Worm (Caenorhabditis elegans) whole organism, L3 larva: ENCODE measurements around the gene cdc-50.B.
A peak's percentile ranks its signal among the peaks of the same experiment; 100 is the strongest.

Experiments used
- R02D3.7 ChIP-seq: fragments of 150-350 bp; optimal IDR thresholded peaks from 2 replicates; lab custom pipeline; 2014; ENCODE audit warnings: missing biosample characterization, missing genetic modification characterization
- aly-2 ChIP-seq: fragments of 150-350 bp; optimal IDR thresholded peaks from 2 replicates; lab custom pipeline; 2014; ENCODE audit warnings: missing biosample characterization, missing genetic modification characterization
- ceh-28 ChIP-seq: fragments of 150-350 bp; optimal IDR thresholded peaks from 2 replicates; lab custom pipeline; 2014; ENCODE audit warnings: missing biosample characterization, missing genetic modification reagents, missing genetic modification characterization
- ceh-82 ChIP-seq: fragments of 150-350 bp; optimal IDR thresholded peaks from 2 replicates; lab custom pipeline; 2014; ENCODE audit warnings: missing biosample characterization, missing genetic modification characterization
- ceh-9 ChIP-seq: sonication (generic microtip); optimal IDR thresholded peaks from 2 replicates; lab custom pipeline; 2018; ENCODE audit warnings: missing biosample characterization, missing genetic modification characterization
- daf-12 ChIP-seq: fragments of 150-350 bp; optimal IDR thresholded peaks from 2 replicates; lab custom pipeline; 2014; ENCODE audit warnings: missing biosample characterization, missing genetic modification reagents, missing genetic modification characterization
- egl-27 ChIP-seq: sonication (generic microtip); optimal IDR thresholded peaks from 4 replicates; lab custom pipeline; 2017; ENCODE audit warnings: missing biosample characterization, missing genetic modification reagents, missing genetic modification characterization
- egl-5 ChIP-seq: fragments of 150-350 bp; optimal IDR thresholded peaks from 2 replicates; lab custom pipeline; 2017; ENCODE audit warnings: missing biosample characterization, missing genetic modification reagents, missing genetic modification characterization, inconsistent platforms
- elt-1 ChIP-seq: fragments of 150-350 bp; optimal IDR thresholded peaks from 2 replicates; lab custom pipeline; 2014; ENCODE audit warnings: missing biosample characterization, missing genetic modification characterization
- elt-2 ChIP-seq: sonication (generic microtip); optimal IDR thresholded peaks from 2 replicates; lab custom pipeline; 2016; ENCODE audit warnings: missing genetic modification reagents, mild to moderate bottlenecking, missing genetic modification characterization, missing compliant biosample characterization
- elt-3 ChIP-seq, 3 experiments: fragments of 150-350 bp in 1 of 3; sonication (generic microtip) in 2 of 3; optimal IDR thresholded peaks; 2 replicates in 2 of 3; 4 replicates in 1 of 3; lab custom pipeline; 2014 to 2017; ENCODE audit warnings: missing biosample characterization in 3 of 3, missing genetic modification characterization in 3 of 3
- eor-1 ChIP-seq, 2 experiments: fragments of 150-350 bp; optimal IDR thresholded peaks; 2 replicates each; lab custom pipeline; 2014 to 2018; ENCODE audit warnings: missing biosample characterization in 2 of 2, missing genetic modification characterization in 2 of 2
- fkh-10 ChIP-seq: sonication (generic microtip); optimal IDR thresholded peaks from 2 replicates; lab custom pipeline; 2017; ENCODE audit warnings: missing biosample characterization, missing genetic modification reagents, missing genetic modification characterization
- fkh-2 ChIP-seq: fragments of 150-350 bp; optimal IDR thresholded peaks from 2 replicates; lab custom pipeline; 2014; ENCODE audit warnings: missing biosample characterization, missing genetic modification reagents, missing genetic modification characterization
- fos-1 ChIP-seq: fragments of 150-350 bp; optimal IDR thresholded peaks from 2 replicates; lab custom pipeline; 2014; ENCODE audit warnings: missing biosample characterization, missing genetic modification characterization
- hmg-11 ChIP-seq: sonication (generic microtip); optimal IDR thresholded peaks from 2 replicates; lab custom pipeline; 2016; ENCODE audit warnings: missing genetic modification characterization, missing compliant biosample characterization
- lin-15B ChIP-seq: fragments of 150-350 bp; optimal IDR thresholded peaks from 2 replicates; lab custom pipeline; 2014; ENCODE audit warnings: missing biosample characterization, missing genetic modification characterization
- lin-39 ChIP-seq: fragments of 150-350 bp; optimal IDR thresholded peaks from 2 replicates; lab custom pipeline; 2018; ENCODE audit warnings: missing biosample characterization, missing genetic modification reagents, missing genetic modification characterization
- lsy-12 ChIP-seq: sonication (generic microtip); optimal IDR thresholded peaks from 2 replicates; lab custom pipeline; 2016; ENCODE audit warnings: mild to moderate bottlenecking, missing genetic modification characterization, missing compliant biosample characterization
- mdl-1 ChIP-seq: fragments of 150-350 bp; optimal IDR thresholded peaks from 2 replicates; lab custom pipeline; 2014; ENCODE audit warnings: missing biosample characterization, missing genetic modification characterization
- mml-1 ChIP-seq: fragments of 150-350 bp; sonication (generic microtip); optimal IDR thresholded peaks from 3 replicates; lab custom pipeline; 2014; ENCODE audit warnings: missing biosample characterization, missing genetic modification characterization
- nfya-1 ChIP-seq: sonication (generic microtip); optimal IDR thresholded peaks from 2 replicates; lab custom pipeline; 2017; ENCODE audit warnings: missing genetic modification characterization, mild to moderate bottlenecking, missing compliant biosample characterization, antibody characterized with exemption, moderate library complexity; ENCODE audit not compliant: insufficient read depth
- nhr-11 ChIP-seq: fragments of 150-350 bp; optimal IDR thresholded peaks from 2 replicates; lab custom pipeline; 2014; ENCODE audit warnings: missing biosample characterization, missing genetic modification characterization
- nhr-12 ChIP-seq: fragments of 150-350 bp; optimal IDR thresholded peaks from 2 replicates; lab custom pipeline; 2014; ENCODE audit warnings: missing biosample characterization, missing genetic modification characterization
- nhr-23 ChIP-seq: fragments of 150-350 bp; optimal IDR thresholded peaks from 2 replicates; lab custom pipeline; 2014; ENCODE audit warnings: missing biosample characterization, missing genetic modification reagents, missing genetic modification characterization
- nhr-237 ChIP-seq: fragments of 150-350 bp; optimal IDR thresholded peaks from 2 replicates; lab custom pipeline; 2014; ENCODE audit warnings: missing biosample characterization, missing genetic modification characterization
- nhr-25 ChIP-seq: sonication (generic microtip); optimal IDR thresholded peaks from 2 replicates; lab custom pipeline; 2017; ENCODE audit warnings: missing biosample characterization, missing genetic modification characterization
- nhr-28 ChIP-seq: fragments of 150-350 bp; optimal IDR thresholded peaks from 2 replicates; lab custom pipeline; 2014; ENCODE audit warnings: missing biosample characterization, missing genetic modification characterization
- nhr-43 ChIP-seq: sonication (generic microtip); optimal IDR thresholded peaks from 2 replicates; lab custom pipeline; 2016; ENCODE audit warnings: mild to moderate bottlenecking, missing genetic modification characterization, missing compliant biosample characterization; ENCODE audit not compliant: poor library complexity, severe bottlenecking
- nhr-67 ChIP-seq: fragments of 150-350 bp; optimal IDR thresholded peaks from 2 replicates; lab custom pipeline; 2014; ENCODE audit warnings: missing biosample characterization, missing genetic modification characterization
- nhr-76 ChIP-seq: fragments of 150-350 bp; sonication (generic microtip); optimal IDR thresholded peaks from 5 replicates; lab custom pipeline; 2014; ENCODE audit warnings: missing biosample characterization, missing genetic modification characterization
- nhr-77 ChIP-seq: fragments of 150-350 bp; optimal IDR thresholded peaks from 2 replicates; lab custom pipeline; 2014; ENCODE audit warnings: missing biosample characterization, missing genetic modification characterization
- pha-4 ChIP-seq: fragments of 150-350 bp; optimal IDR thresholded peaks from 2 replicates; lab custom pipeline; 2014; ENCODE audit warnings: missing biosample characterization, missing genetic modification reagents, missing genetic modification characterization
- pqm-1 ChIP-seq: fragments of 150-350 bp; optimal IDR thresholded peaks from 2 replicates; lab custom pipeline; 2017; ENCODE audit warnings: missing biosample characterization, missing genetic modification characterization, inconsistent platforms
- sea-2 ChIP-seq: fragments of 150-350 bp; sonication (generic microtip); optimal IDR thresholded peaks from 4 replicates; lab custom pipeline; 2014; ENCODE audit warnings: missing biosample characterization, missing genetic modification reagents, missing genetic modification characterization
- skn-1 ChIP-seq: fragments of 150-350 bp; optimal IDR thresholded peaks from 2 replicates; lab custom pipeline; 2014; ENCODE audit warnings: missing biosample characterization, missing genetic modification characterization
- snpc-4 ChIP-seq: fragments of 150-350 bp; optimal IDR thresholded peaks from 2 replicates; lab custom pipeline; 2014; ENCODE audit warnings: missing biosample characterization, missing genetic modification characterization
- unc-62 ChIP-seq: fragments of 150-350 bp; sonication (generic microtip); optimal IDR thresholded peaks from 4 replicates; lab custom pipeline; 2014; ENCODE audit warnings: missing biosample characterization, missing genetic modification reagents, missing genetic modification characterization

The cdc-50.B gene

ce11 chrIV:8796246-8796645, 31.6 kb downstream of the cdc-50.B start:
- TF ChIP-seq lin-39 (peak; percentile 64), nhr-28 (tag; lab: Kevin White, UChicago) (no peak), fkh-10 (GFP tag; lab: Kevin White, UChicago) (peak; percentile 68), egl-5 (no peak), snpc-4 (peak; percentile 41), hmg-11 (peak; percentile 26), nhr-25 (no peak), egl-27 (tag; lab: Kevin White, UChicago) (no peak), nfya-1 (peak; percentile 66)

- TF ChIP-seq nhr-28 (tag; lab: Kevin White, UChicago) (no peak), ceh-9 (tag; lab: Kevin White, UChicago) (no peak), nhr-76 (tag; lab: Kevin White, UChicago) (no peak), ceh-82 (tag; lab: Kevin White, UChicago) (no peak), nhr-11 (tag; lab: Kevin White, UChicago) (no peak), lin-39 (no peak), fkh-10 (GFP tag; lab: Kevin White, UChicago) (no peak), sea-2 (GFP tag; lab: Kevin White, UChicago) (no peak), nhr-67 (tag; lab: Kevin White, UChicago) (no peak), hmg-11 (no peak), ceh-28 (tag; lab: Kevin White, UChicago) (no peak), skn-1 (no peak), eor-1 (tag; optimal IDR thresholded peaks at IDR 0.05; lab: Kevin White, UChicago) (no peak), mml-1 (tag; lab: Kevin White, UChicago) (no peak)
These were observed 33.6 kb downstream of the cdc-50.B start, which contains the start of gene clec-182 for ce11 chrIV:8798255-8798654. Gene clec-182, minus strand, starts transcription at chrIV:8798355.

- peak; percentile 75 for TF ChIP-seq pha-4 (tag; lab: Kevin White, UChicago)
- no peak for TF ChIP-seq nfya-1
- no peak for TF ChIP-seq R02D3.7
- TF ChIP-seq skn-1 = no peak
- TF ChIP-seq pqm-1 = peak; percentile 65
- TF ChIP-seq elt-2 (tag; lab: Kevin White, UChicago) = no peak
These were observed 42.7 kb downstream of the cdc-50.B start for ce11 chrIV:8807327-8807726.

- no peak for TF ChIP-seq nhr-28 (tag; lab: Kevin White, UChicago)
- no peak for TF ChIP-seq ceh-82 (tag; lab: Kevin White, UChicago)
- no peak for TF ChIP-seq sea-2 (GFP tag; lab: Kevin White, UChicago)
- no peak for TF ChIP-seq R02D3.7
- no peak for TF ChIP-seq nfya-1
- no peak for TF ChIP-seq lin-15B
- no peak for TF ChIP-seq lsy-12
- no peak for TF ChIP-seq nhr-43 (tag; lab: Kevin White, UChicago)
- no peak for TF ChIP-seq elt-3 (tag; optimal IDR thresholded peaks at IDR 0.05; lab: Kevin White, UChicago)
- no peak for TF ChIP-seq fkh-10 (GFP tag; lab: Kevin White, UChicago)
- TF ChIP-seq nhr-237 (tag; lab: Kevin White, UChicago) = no peak
- TF ChIP-seq elt-1 (tag; lab: Kevin White, UChicago) = no peak
- no peak for TF ChIP-seq skn-1
- no peak for TF ChIP-seq nhr-67 (tag; lab: Kevin White, UChicago)
These were observed 48.9 kb downstream of the cdc-50.B start, which contains the start of gene exc-5 for ce11 chrIV:8813614-8814013. Gene exc-5, minus strand, starts transcription at chrIV:8813670.

ce11 chrIV:8815162-8815561, 50.5 kb downstream of the cdc-50.B start:
- peak; percentile 2 for TF ChIP-seq nhr-43 (tag; lab: Kevin White, UChicago)
- no peak for TF ChIP-seq eor-1 (tag; optimal IDR thresholded peaks at IDR 0.05; lab: Kevin White, UChicago)
- peak in 1 of 3 experiments; percentile 48 for TF ChIP-seq elt-3 (tag; optimal IDR thresholded peaks at IDR 0.05; lab: Kevin White, UChicago)
- no peak for TF ChIP-seq unc-62
- TF ChIP-seq skn-1 = no peak
- peak; percentile 66 for TF ChIP-seq nhr-23 (tag; lab: Kevin White, UChicago)
- TF ChIP-seq nhr-12 (tag; lab: Kevin White, UChicago) = no peak
- TF ChIP-seq, all 47 proteins: peak for 3

- no peak for TF ChIP-seq snpc-4
- TF ChIP-seq elt-3 (tag; optimal IDR thresholded peaks at IDR 0.05; lab: Kevin White, UChicago) = no peak
- no peak for TF ChIP-seq ceh-9 (tag; lab: Kevin White, UChicago)
- no peak for TF ChIP-seq daf-12 (tag; lab: Kevin White, UChicago)
- no peak for TF ChIP-seq nfya-1
- no peak for TF ChIP-seq mdl-1
- TF ChIP-seq fos-1 (tag; lab: Kevin White, UChicago) = no peak
- TF ChIP-seq elt-1 (tag; lab: Kevin White, UChicago) = no peak
- TF ChIP-seq sea-2 (GFP tag; lab: Kevin White, UChicago) = no peak
- TF ChIP-seq nhr-77 (tag; lab: Kevin White, UChicago) = no peak
- TF ChIP-seq aly-2 (tag; lab: Kevin White, UChicago) = no peak
- no peak for TF ChIP-seq egl-5
- no peak for TF ChIP-seq fkh-2 (tag; lab: Kevin White, UChicago)
- no peak for TF ChIP-seq nhr-11 (tag; lab: Kevin White, UChicago)
- no peak for TF ChIP-seq nhr-67 (tag; lab: Kevin White, UChicago)
- TF ChIP-seq, all 47 proteins: peak for 0
These were observed 51.4 kb downstream of the cdc-50.B start, which contains the start of gene grsp-2 for ce11 chrIV:8816029-8816428. Gene grsp-2, plus strand, starts transcription at chrIV:8816329.
